Fruit fly (Drosophila melanogaster) whole organism, wandering third instar larva: ENCODE measurements around the gene CG5217.

ENCODE experiments used
- Abd-B ChIP-seq: fragments of >200 bp; optimal IDR thresholded peaks from 2 replicates; lab custom pipeline; 2017; ENCODE audit warnings: missing biosample characterization, missing genetic modification characterization
- CG32264 ChIP-seq: fragments of 200-800 bp; sonication (Bioruptor generic); optimal IDR thresholded peaks from 2 replicates; lab custom pipeline; 2016; ENCODE audit warnings: missing biosample characterization, missing genetic modification characterization
- CG9705 ChIP-seq: fragments of 200-800 bp; sonication (Bioruptor generic); optimal IDR thresholded peaks from 2 replicates; lab custom pipeline; 2018; ENCODE audit warnings: missing biosample characterization, mild to moderate bottlenecking, missing genetic modification characterization
- CrebA ChIP-seq: fragments of 200-800 bp; sonication (Bioruptor generic); optimal IDR thresholded peaks from 2 replicates; lab custom pipeline; 2016; ENCODE audit warnings: missing biosample characterization, mild to moderate bottlenecking, missing genetic modification characterization, borderline replicate concordance
- Dfd ChIP-seq: fragments of >200 bp; optimal IDR thresholded peaks from 2 replicates; lab custom pipeline; 2017; ENCODE audit warnings: missing biosample characterization, missing genetic modification characterization
- Dif ChIP-seq: fragments of 200-275, 200-300 bp; sonication (Bioruptor generic); optimal IDR thresholded peaks from 2 replicates; lab custom pipeline; 2018; ENCODE audit warnings: missing biosample characterization, missing genetic modification characterization; ENCODE audit not compliant: partially characterized antibody
- GATAd ChIP-seq: sonication (Bioruptor generic); optimal IDR thresholded peaks from 2 replicates; lab custom pipeline; 2016; ENCODE audit warnings: missing biosample characterization, missing genetic modification characterization
- HLH106 ChIP-seq: fragments of 200-800 bp; optimal IDR thresholded peaks from 3 replicates; lab custom pipeline; 2019; ENCODE audit warnings: missing biosample characterization, mild to moderate bottlenecking, missing genetic modification characterization, moderate library complexity
- Hnf4 ChIP-seq: fragments of 200-800 bp; sonication (Bioruptor generic); optimal IDR thresholded peaks from 2 replicates; lab custom pipeline; 2016; ENCODE audit warnings: missing biosample characterization, mild to moderate bottlenecking, missing genetic modification characterization
- Hr78 ChIP-seq: fragments of >200 bp; optimal IDR thresholded peaks from 2 replicates; lab custom pipeline; 2017; ENCODE audit warnings: missing biosample characterization, missing genetic modification characterization
- Hr83 ChIP-seq: fragments of 200-300 bp; sonication (Bioruptor generic); optimal IDR thresholded peaks from 2 replicates; lab custom pipeline; 2016; ENCODE audit warnings: missing biosample characterization, mild to moderate bottlenecking, missing genetic modification characterization, moderate library complexity; ENCODE audit not compliant: poor library complexity, severe bottlenecking
- Jra ChIP-seq: sonication (Bioruptor generic); optimal IDR thresholded peaks from 2 replicates; lab custom pipeline; 2016; ENCODE audit warnings: missing biosample characterization, missing genetic modification characterization
- Mio ChIP-seq: sonication (Bioruptor generic); optimal IDR thresholded peaks from 2 replicates; lab custom pipeline; 2016; ENCODE audit warnings: missing biosample characterization, missing genetic modification characterization
- Myc ChIP-seq: fragments of >200 bp; optimal IDR thresholded peaks from 2 replicates; lab custom pipeline; 2017
- N ChIP-seq: fragments of >200 bp; optimal IDR thresholded peaks from 2 replicates; lab custom pipeline; 2018; ENCODE audit warnings: missing biosample characterization, missing external identifiers, missing genetic modification characterization
- OdsH ChIP-seq: fragments of 200-800 bp; sonication (Bioruptor generic); optimal IDR thresholded peaks from 2 replicates; lab custom pipeline; 2016; ENCODE audit warnings: missing biosample characterization, mild to moderate bottlenecking, missing genetic modification characterization
- Rel ChIP-seq, 2 experiments: fragments of 200-800 bp; sonication (Bioruptor generic) in 1 of 2; optimal IDR thresholded peaks; 2 replicates in 1 of 2; 3 replicates in 1 of 2; lab custom pipeline; 2016 to 2019; ENCODE audit warnings: mild to moderate bottlenecking in 2 of 2, missing biosample characterization in 2 of 2, missing genetic modification characterization in 2 of 2, moderate library complexity in 1 of 2
- Sp1 ChIP-seq: fragments of 200-800 bp; sonication (Bioruptor generic); optimal IDR thresholded peaks from 3 replicates; lab custom pipeline; 2019; ENCODE audit warnings: missing biosample characterization, mild to moderate bottlenecking, missing genetic modification characterization, moderate library complexity
- Vsx2 ChIP-seq: fragments of 200-300, 225-300 bp; sonication (Bioruptor generic); optimal IDR thresholded peaks from 2 replicates; lab custom pipeline; 2018; ENCODE audit warnings: missing biosample characterization, missing genetic modification characterization; ENCODE audit not compliant: partially characterized antibody
- br ChIP-seq: fragments of 200-800 bp; sonication (Bioruptor generic); optimal IDR thresholded peaks from 2 replicates; lab custom pipeline; 2016; ENCODE audit warnings: missing biosample characterization, missing genetic modification characterization
- brk ChIP-seq: fragments of 200-800 bp; sonication (Bioruptor generic); optimal IDR thresholded peaks from 2 replicates; lab custom pipeline; 2016; ENCODE audit warnings: missing biosample characterization, mild to moderate bottlenecking, missing genetic modification characterization
- dl ChIP-seq, 2 experiments: fragments of 175-275, 200-275 bp in 1 of 2; fragments of 200-275 bp in 1 of 2; sonication (Bioruptor generic); optimal IDR thresholded peaks; lab custom pipeline; 2018; ENCODE audit warnings: mild to moderate bottlenecking in 2 of 2, missing biosample characterization in 2 of 2, missing genetic modification characterization in 2 of 2, moderate library complexity in 2 of 2; ENCODE audit not compliant: partially characterized antibody in 2 of 2, insufficient read depth in 1 of 2
- dmrt93B ChIP-seq: fragments of 200-800 bp; sonication (Bioruptor generic); optimal IDR thresholded peaks from 2 replicates; lab custom pipeline; 2018; ENCODE audit warnings: missing biosample characterization, mild to moderate bottlenecking, missing genetic modification characterization
- dsf ChIP-seq: sonication (Bioruptor generic); optimal IDR thresholded peaks from 2 replicates; lab custom pipeline; 2016; ENCODE audit warnings: missing biosample characterization, missing genetic modification characterization, borderline replicate concordance
- ey ChIP-seq: fragments of 200-800 bp; sonication (Bioruptor generic); optimal IDR thresholded peaks from 2 replicates; lab custom pipeline; 2016; ENCODE audit warnings: missing biosample characterization, missing genetic modification characterization
- foxo ChIP-seq, 2 experiments: fragments of 200-800 bp; sonication (Bioruptor generic); optimal IDR thresholded peaks; 2 replicates in 1 of 2; 3 replicates in 1 of 2; lab custom pipeline; 2016 to 2017; ENCODE audit warnings: missing biosample characterization in 2 of 2, missing genetic modification characterization in 2 of 2
- fru ChIP-seq: fragments of 200-800 bp; sonication (Bioruptor generic); optimal IDR thresholded peaks from 3 replicates; lab custom pipeline; 2016; ENCODE audit warnings: missing biosample characterization, mild to moderate bottlenecking, missing genetic modification characterization
- h ChIP-seq: fragments of 200-800 bp; sonication (Bioruptor generic); optimal IDR thresholded peaks from 3 replicates; lab custom pipeline; 2016; ENCODE audit warnings: missing biosample characterization, mild to moderate bottlenecking, missing genetic modification characterization
- jim ChIP-seq: fragments of 175-275, 200-325 bp; sonication (Bioruptor generic); optimal IDR thresholded peaks from 2 replicates; lab custom pipeline; 2016; ENCODE audit warnings: missing biosample characterization, mild to moderate bottlenecking, missing genetic modification characterization
- lola ChIP-seq: fragments of >200 bp; optimal IDR thresholded peaks from 2 replicates; lab custom pipeline; 2017; ENCODE audit warnings: missing biosample characterization, missing genetic modification characterization
- pan ChIP-seq: fragments of >200 bp; optimal IDR thresholded peaks from 2 replicates; lab custom pipeline; 2017
- psq ChIP-seq: fragments of 200-800 bp; sonication (Bioruptor generic); optimal IDR thresholded peaks from 3 replicates; lab custom pipeline; 2017; ENCODE audit warnings: missing biosample characterization, mild to moderate bottlenecking, missing genetic modification characterization, moderate library complexity
- rgr ChIP-seq: fragments of 200-800 bp; sonication (Bioruptor generic); optimal IDR thresholded peaks from 3 replicates; lab custom pipeline; 2016; ENCODE audit warnings: missing biosample characterization, mild to moderate bottlenecking, missing genetic modification characterization
- sage ChIP-seq: fragments of 200-800 bp; sonication (Bioruptor generic); optimal IDR thresholded peaks from 2 replicates; lab custom pipeline; 2016; ENCODE audit warnings: missing biosample characterization, mild to moderate bottlenecking, missing genetic modification characterization
- sv ChIP-seq: fragments of 200-800 bp; sonication (Bioruptor generic); optimal IDR thresholded peaks from 3 replicates; lab custom pipeline; 2016; ENCODE audit warnings: missing biosample characterization, missing genetic modification characterization
- tai ChIP-seq: sonication (Bioruptor generic); optimal IDR thresholded peaks from 2 replicates; lab custom pipeline; 2016; ENCODE audit warnings: missing biosample characterization, missing genetic modification characterization
- usp ChIP-seq: fragments of >200 bp; optimal IDR thresholded peaks from 2 replicates; lab custom pipeline; 2017; ENCODE audit warnings: missing biosample characterization, missing genetic modification characterization
- woc ChIP-seq: sonication (Bioruptor generic); optimal IDR thresholded peaks from 2 replicates; lab custom pipeline; 2016; ENCODE audit warnings: missing biosample characterization, mild to moderate bottlenecking, missing genetic modification characterization

CG5217 gene

DNA sequence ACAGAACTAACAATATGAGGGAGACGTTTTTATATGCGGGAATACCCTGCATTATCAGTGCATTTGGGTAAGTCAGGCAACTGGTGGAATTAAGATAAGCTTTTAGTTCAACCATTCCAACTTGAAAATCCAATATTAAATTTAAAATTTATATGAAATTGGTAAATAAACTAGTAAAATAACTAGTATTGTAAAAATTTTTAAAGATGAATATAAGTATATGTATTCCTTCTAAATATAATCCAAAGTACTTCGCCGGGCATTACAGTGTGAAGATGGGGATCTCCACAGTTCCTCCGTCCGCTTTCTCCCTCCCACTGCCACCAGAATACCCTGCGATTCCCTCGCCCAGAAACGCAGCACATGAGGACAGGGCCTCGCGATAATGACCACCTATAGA, 34.9 kb upstream of the CG5217 start:
- TF ChIP-seq psq (GFP tag; lab: Kevin White, UChicago) = no peak
- peak; percentile 12 for TF ChIP-seq rgr (GFP tag; lab: Kevin White, UChicago)
- peak; percentile 27 for TF ChIP-seq HLH106 (tag; lab: Kevin White, UChicago)
- TF ChIP-seq Rel (GFP tag; optimal IDR thresholded peaks at IDR 0.05; lab: Kevin White, UChicago) = no peak
- peak; percentile 20 for TF ChIP-seq Rel (tag; optimal IDR thresholded peaks at IDR 0.05; lab: Kevin White, UChicago)

DNA sequence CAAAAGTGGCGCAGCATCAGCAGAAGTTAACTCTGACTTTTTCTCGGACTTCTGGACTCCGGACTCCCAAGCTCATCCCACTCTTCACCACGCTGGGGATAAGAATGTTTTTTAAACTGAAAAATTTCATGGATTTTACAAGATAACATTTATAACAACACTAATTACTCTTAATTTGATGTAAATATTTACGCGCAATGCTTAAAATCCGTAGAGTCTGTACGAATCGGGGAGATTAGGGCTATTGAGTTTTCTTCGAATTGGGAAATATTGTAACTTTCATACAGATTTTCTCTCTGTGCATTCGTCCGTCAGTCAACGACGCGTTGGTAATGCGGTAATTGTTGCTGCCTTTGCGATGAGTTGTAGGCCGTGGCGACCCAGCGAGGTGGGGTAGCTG, 34.3 kb upstream of the CG5217 start:
- no peak for TF ChIP-seq jim (GFP tag; lab: Kevin White, UChicago)
- TF ChIP-seq Jra (GFP tag; lab: Kevin White, UChicago) = no peak
- TF ChIP-seq CG9705 (GFP tag; lab: Kevin White, UChicago) = no peak
- no peak for TF ChIP-seq N
- TF ChIP-seq sv (GFP tag; lab: Kevin White, UChicago) = no peak
- no peak for TF ChIP-seq Dif (GFP tag; lab: Kevin White, UChicago)
- TF ChIP-seq Mio (GFP tag; lab: Kevin White, UChicago) = peak; percentile 11
- peak; percentile 77 for TF ChIP-seq br (GFP tag; lab: Kevin White, UChicago)
- peak; percentile 45 for TF ChIP-seq psq (GFP tag; lab: Kevin White, UChicago)
- TF ChIP-seq dl (GFP tag; optimal IDR thresholded peaks at IDR 0.05; lab: Kevin White, UChicago; ENCODE audit: insufficient read depth in 1 of 2, partially characterized antibody in 2 of 2) = no peak
- peak; percentile 64 for TF ChIP-seq OdsH (GFP tag; lab: Kevin White, UChicago)
- TF ChIP-seq HLH106 (tag; lab: Kevin White, UChicago) = peak; percentile 70
- TF ChIP-seq Vsx2 = no peak
- TF ChIP-seq h (GFP tag; lab: Kevin White, UChicago) = peak; percentile 81
- peak; percentile 48 for TF ChIP-seq Hnf4 (GFP tag; lab: Kevin White, UChicago)
- no peak for TF ChIP-seq tai
- TF ChIP-seq foxo (GFP tag; optimal IDR thresholded peaks at IDR 0.05; lab: Kevin White, UChicago) = peak in 1 of 2 experiments; percentile 62
- no peak for TF ChIP-seq Hr83
- no peak for TF ChIP-seq lola (GFP tag; lab: Kevin White, UChicago)
- no peak for TF ChIP-seq dsf (GFP tag; lab: Kevin White, UChicago)
- peak; percentile 57 for TF ChIP-seq woc (GFP tag; lab: Kevin White, UChicago)
- peak; percentile 64 for TF ChIP-seq Sp1 (GFP tag; lab: Kevin White, UChicago)
- TF ChIP-seq pan (lab: Kevin White, UChicago) = no peak
- TF ChIP-seq Hr78 (GFP tag; lab: Kevin White, UChicago) = no peak
- no peak for TF ChIP-seq usp (GFP tag; lab: Kevin White, UChicago)
- TF ChIP-seq ey (GFP tag; lab: Kevin White, UChicago) = peak; percentile 75
- TF ChIP-seq brk (GFP tag; lab: Kevin White, UChicago) = no peak
- no peak for TF ChIP-seq Dfd (GFP tag; lab: Kevin White, UChicago)
- peak; percentile 78 for TF ChIP-seq fru
- no peak for TF ChIP-seq CrebA
- TF ChIP-seq dmrt93B (GFP tag; lab: Kevin White, UChicago) = peak; percentile 16
- no peak for TF ChIP-seq Myc (lab: Kevin White, UChicago)
- peak; percentile 56 for TF ChIP-seq sage (GFP tag; lab: Kevin White, UChicago)
- no peak for TF ChIP-seq Abd-B (GFP tag; lab: Kevin White, UChicago)
- peak; percentile 74 for TF ChIP-seq rgr (GFP tag; lab: Kevin White, UChicago)
- TF ChIP-seq GATAd = no peak
- TF ChIP-seq CG32264 (GFP tag; lab: Kevin White, UChicago) = no peak
- peak; percentile 1 for TF ChIP-seq Rel (GFP tag; optimal IDR thresholded peaks at IDR 0.05; lab: Kevin White, UChicago)
- TF ChIP-seq Rel (tag; optimal IDR thresholded peaks at IDR 0.05; lab: Kevin White, UChicago) = no peak

DNA sequence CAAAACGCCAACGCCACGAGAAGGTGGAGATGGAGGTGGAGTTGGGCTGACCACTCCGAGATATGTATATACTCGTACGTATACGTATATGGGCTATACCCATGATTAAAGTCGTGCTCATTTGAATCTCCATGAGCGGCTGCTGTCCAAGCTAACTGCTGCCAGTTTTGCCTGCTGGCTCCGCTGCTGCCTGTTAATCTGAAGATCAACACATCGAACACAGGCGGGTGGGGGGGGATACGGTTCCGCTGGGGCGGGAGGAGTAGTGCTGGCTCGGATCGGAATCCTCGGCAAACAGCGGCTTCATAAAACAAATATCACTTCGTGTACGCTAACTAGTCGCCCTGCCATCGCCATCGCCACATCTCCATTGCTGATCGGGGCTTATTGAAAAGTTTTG, 28.2 kb upstream of the CG5217 start:
- TF ChIP-seq Sp1 (GFP tag; lab: Kevin White, UChicago) (no peak), dl (GFP tag; optimal IDR thresholded peaks at IDR 0.05; lab: Kevin White, UChicago; ENCODE audit: insufficient read depth in 1 of 2, partially characterized antibody in 2 of 2) (no peak), HLH106 (tag; lab: Kevin White, UChicago) (no peak), br (GFP tag; lab: Kevin White, UChicago) (no peak), Myc (lab: Kevin White, UChicago) (no peak), woc (GFP tag; lab: Kevin White, UChicago) (no peak), sv (GFP tag; lab: Kevin White, UChicago) (no peak), Dif (GFP tag; lab: Kevin White, UChicago) (no peak), foxo (GFP tag; optimal IDR thresholded peaks at IDR 0.05; lab: Kevin White, UChicago) (no peak), Hr78 (GFP tag; lab: Kevin White, UChicago) (no peak), Hnf4 (GFP tag; lab: Kevin White, UChicago) (no peak), psq (GFP tag; lab: Kevin White, UChicago) (no peak), dmrt93B (GFP tag; lab: Kevin White, UChicago) (no peak), Vsx2 (no peak), lola (GFP tag; lab: Kevin White, UChicago) (no peak), rgr (GFP tag; lab: Kevin White, UChicago) (no peak), brk (GFP tag; lab: Kevin White, UChicago) (no peak), pan (lab: Kevin White, UChicago) (no peak), tai (no peak), usp (GFP tag; lab: Kevin White, UChicago) (no peak)
- TF ChIP-seq, all 38 proteins: peak for 0
